5 fruit fly cellular contexts compared by ENCODE assay signal in genomic region chr3L:3542498-3543322, dm6.
TF ChIP-seq lines count a peak whose summit lies in the region.

No protein-coding gene starts in this region.

TF ChIP-seq in whole organism, adult, 20 proteins besides CTCF, POLR2A, EP300 and RAD21 (continued from another document):
- TF ChIP-seq CG11617 (GFP tag; optimal IDR thresholded peaks at IDR 0.05; lab: Kevin White, UChicago) (peak; percentile 10), Mnt (GFP tag; optimal IDR thresholded peaks at IDR 0.05; lab: Kevin White, UChicago) (no peak)

TF ChIP-seq in whole organism, embryonic, 481 proteins besides CTCF, POLR2A, EP300 and RAD21 (continued from another document and continues in another):
- TF ChIP-seq lmd (GFP tag; IDR thresholded peaks at IDR 0.05; lab: Robert Waterston, UW) (peak; percentile 4; the same call in 1 of the 2 replicates), zen (tag; optimal IDR thresholded peaks at IDR 0.05; lab: Kevin White, UChicago) (no peak), maf-S (GFP tag; optimal IDR thresholded peaks at IDR 0.05; lab: Kevin White, UChicago) (no peak), Nf-YA (GFP tag; IDR thresholded peaks at IDR 0.05; lab: Robert Waterston, UW) (no peak), gro (GFP tag; optimal IDR thresholded peaks at IDR 0.05; lab: Kevin White, UChicago) (no peak), CG3995 (GFP tag; optimal IDR thresholded peaks at IDR 0.05; lab: Kevin White, UChicago) (no peak), Atf6 (GFP tag; IDR thresholded peaks at IDR 0.05; lab: Robert Waterston, UW) (no peak), CG8944 (GFP tag; optimal IDR thresholded peaks at IDR 0.05; lab: Kevin White, UChicago) (no peak), klu (GFP tag; IDR thresholded peaks at IDR 0.05; lab: Robert Waterston, UW) (no peak), grn (GFP tag; optimal IDR thresholded peaks at IDR 0.05; lab: Kevin White, UChicago) (no peak), CkIIα-i1 (GFP tag; IDR thresholded peaks at IDR 0.05; lab: Robert Waterston, UW) (no peak), ewg (GFP tag; optimal IDR thresholded peaks at IDR 0.05; lab: Kevin White, UChicago) (peak; percentile 32), gcm (GFP tag; optimal IDR thresholded peaks at IDR 0.05; lab: Kevin White, UChicago) (no peak), Max (GFP tag; optimal IDR thresholded peaks at IDR 0.05; lab: Kevin White, UChicago) (peak; percentile 10), otp (GFP tag; IDR thresholded peaks at IDR 0.05; lab: Robert Waterston, UW) (no peak), kah (GFP tag; optimal IDR thresholded peaks at IDR 0.05; lab: Kevin White, UChicago) (no peak), Abd-B (GFP tag; optimal IDR thresholded peaks at IDR 0.05; lab: Kevin White, UChicago) (no peak), Drgx (GFP tag; IDR thresholded peaks at IDR 0.05; lab: Robert Waterston, UW) (0 out of 2 replicates have a peak, but pooled peaks have one; percentile 37), CG15073 (GFP tag; optimal IDR thresholded peaks at IDR 0.05; lab: Kevin White, UChicago) (no peak), CG10462 (GFP tag; optimal IDR thresholded peaks at IDR 0.05; lab: Kevin White, UChicago) (no peak), CG7372 (GFP tag; IDR thresholded peaks at IDR 0.05; lab: Robert Waterston, UW) (no peak), gt (GFP tag; IDR thresholded peaks at IDR 0.05; lab: Robert Waterston, UW) (no peak), croc (GFP tag; conservative IDR thresholded peaks at IDR 0.05; lab: Robert Waterston, UW) (0 out of 3 replicates have a peak, but pooled peaks have one; percentile 19), HLH3B (GFP tag; IDR thresholded peaks at IDR 0.05; lab: Robert Waterston, UW) (no peak), eve (GFP tag; optimal IDR thresholded peaks at IDR 0.05; lab: Kevin White, UChicago) (peak in 1 of 2 experiments; percentile 77), Side (GFP tag; optimal IDR thresholded peaks at IDR 0.05; lab: Kevin White, UChicago) (no peak), CG43689 (GFP tag; IDR thresholded peaks at IDR 0.05; lab: Robert Waterston, UW) (no peak), CG4730 (GFP tag; IDR thresholded peaks at IDR 0.05; lab: Robert Waterston, UW) (no peak), BtbVII (GFP tag; optimal IDR thresholded peaks at IDR 0.05; lab: Kevin White, UChicago) (no peak), CG4282 (GFP tag; optimal IDR thresholded peaks at IDR 0.05; lab: Kevin White, UChicago) (no peak), CG31441 (GFP tag; IDR thresholded peaks at IDR 0.05; lab: Robert Waterston, UW) (0 out of 2 replicates have a peak, but pooled peaks have one; percentile 38), slou (GFP tag; optimal IDR thresholded peaks at IDR 0.05; lab: Kevin White, UChicago) (no peak), btn (GFP tag; optimal IDR thresholded peaks at IDR 0.05; lab: Kevin White, UChicago) (no peak)

TF ChIP-seq in whole organism, prepupa, 60 proteins besides CTCF, POLR2A, EP300 and RAD21 (continued from another document and continues in another):
- TF ChIP-seq CG6792 (GFP tag; optimal IDR thresholded peaks at IDR 0.05; lab: Kevin White, UChicago) (peak; percentile 42), pdm3 (GFP tag; optimal IDR thresholded peaks at IDR 0.05; lab: Kevin White, UChicago) (peak; percentile 75), Hr38 (GFP tag; optimal IDR thresholded peaks at IDR 0.05; lab: Kevin White, UChicago) (no peak), CG8632 (GFP tag; optimal IDR thresholded peaks at IDR 0.05; lab: Kevin White, UChicago) (peak; percentile 68), topi (GFP tag; optimal IDR thresholded peaks at IDR 0.05; lab: Kevin White, UChicago) (peak; percentile 69), Sox102F (GFP tag; optimal IDR thresholded peaks at IDR 0.05; lab: Kevin White, UChicago) (peak; percentile 66), CG34406 (GFP tag; optimal IDR thresholded peaks at IDR 0.05; lab: Kevin White, UChicago) (peak; percentile 69), CG15336 (GFP tag; IDR thresholded peaks at IDR 0.05; lab: Robert Waterston, UW) (peak; percentile 54; the same call in 1 of the 2 replicates), CG4318 (GFP tag; optimal IDR thresholded peaks at IDR 0.05; lab: Kevin White, UChicago) (peak; percentile 77), cyc (GFP tag; optimal IDR thresholded peaks at IDR 0.05; lab: Kevin White, UChicago) (peak; percentile 50), Eip78C (GFP tag; lab: Kevin White, UChicago) (peak; percentile 92), CG16779 (tag; optimal IDR thresholded peaks at IDR 0.05; lab: Kevin White, UChicago) (no peak), Sox14 (GFP tag; optimal IDR thresholded peaks at IDR 0.05; lab: Kevin White, UChicago) (peak; percentile 73), CG6854 (GFP tag; optimal IDR thresholded peaks at IDR 0.05; lab: Kevin White, UChicago) (peak; percentile 3), Smox (GFP tag; optimal IDR thresholded peaks at IDR 0.05; lab: Kevin White, UChicago) (peak; percentile 74), Eip75B (GFP tag; optimal IDR thresholded peaks at IDR 0.05; lab: Kevin White, UChicago) (peak; percentile 43), CG6163 (GFP tag; IDR thresholded peaks at IDR 0.05; lab: Robert Waterston, UW) (peak; percentile 59; the same call in 2 of the 3 replicates), Ets96B (tag; optimal IDR thresholded peaks at IDR 0.05; lab: Kevin White, UChicago) (peak; percentile 51), ss (GFP tag; optimal IDR thresholded peaks at IDR 0.05; lab: Kevin White, UChicago) (peak in 1 of 2 experiments; percentile 61), dsx (GFP tag; optimal IDR thresholded peaks at IDR 0.05; lab: Kevin White, UChicago; ENCODE audit: poor library complexity, severe bottlenecking) (peak; percentile 22), CG1621 (tag; optimal IDR thresholded peaks at IDR 0.05; lab: Kevin White, UChicago) (no peak), acj6 (GFP tag; optimal IDR thresholded peaks at IDR 0.05; lab: Kevin White, UChicago) (peak; percentile 74), Sox15 (GFP tag; optimal IDR thresholded peaks at IDR 0.05; lab: Kevin White, UChicago) (peak; percentile 6), Met (GFP tag; optimal IDR thresholded peaks at IDR 0.05; lab: Kevin White, UChicago) (peak; percentile 75), fd85E (GFP tag; optimal IDR thresholded peaks at IDR 0.05; lab: Kevin White, UChicago) (no peak), Hr39 (GFP tag; optimal IDR thresholded peaks at IDR 0.05; lab: Kevin White, UChicago) (peak; percentile 63), CG10631 (GFP tag; optimal IDR thresholded peaks at IDR 0.05; lab: Kevin White, UChicago) (peak; percentile 60), net (GFP tag; optimal IDR thresholded peaks at IDR 0.05; lab: Kevin White, UChicago) (peak; percentile 42), CG7368 (GFP tag; optimal IDR thresholded peaks at IDR 0.05; lab: Kevin White, UChicago) (peak; percentile 45), vri (GFP tag; optimal IDR thresholded peaks at IDR 0.05; lab: Kevin White, UChicago) (no peak), CG11762 (GFP tag; optimal IDR thresholded peaks at IDR 0.05; lab: Kevin White, UChicago; ENCODE audit: insufficient read depth) (peak; percentile 19), svp (GFP tag; lab: Kevin White, UChicago) (peak; percentile 83), CG6276 (GFP tag; optimal IDR thresholded peaks at IDR 0.05; lab: Kevin White, UChicago) (peak; percentile 68)

TF ChIP-seq in whole organism, pupa, 21 proteins besides CTCF, POLR2A, EP300 and RAD21 (continued from another document):
- peak; percentile 70 for TF ChIP-seq CG9948 (tag; optimal IDR thresholded peaks at IDR 0.05; lab: Kevin White, UChicago)

TF ChIP-seq in whole organism, wandering third instar larva, 38 proteins besides CTCF, POLR2A, EP300 and RAD21 (continued from another document):
- TF ChIP-seq woc (GFP tag; optimal IDR thresholded peaks at IDR 0.05; lab: Kevin White, UChicago), result peak; percentile 37
- peak; percentile 47 for TF ChIP-seq rgr (GFP tag; optimal IDR thresholded peaks at IDR 0.05; lab: Kevin White, UChicago)
- no peak for TF ChIP-seq Abd-B (GFP tag; optimal IDR thresholded peaks at IDR 0.05; lab: Kevin White, UChicago)
- peak; percentile 55 for TF ChIP-seq Sp1 (GFP tag; optimal IDR thresholded peaks at IDR 0.05; lab: Kevin White, UChicago)
- no peak for TF ChIP-seq CG9705 (GFP tag; optimal IDR thresholded peaks at IDR 0.05; lab: Kevin White, UChicago)
- TF ChIP-seq fru (GFP tag; optimal IDR thresholded peaks at IDR 0.05; lab: Kevin White, UChicago), result peak; percentile 53
- no peak for TF ChIP-seq GATAd (GFP tag; optimal IDR thresholded peaks at IDR 0.05; lab: Kevin White, UChicago)
- TF ChIP-seq N (GFP tag; optimal IDR thresholded peaks at IDR 0.05; lab: Kevin White, UChicago), result no peak
- peak; percentile 52 for TF ChIP-seq Jra (GFP tag; optimal IDR thresholded peaks at IDR 0.05; lab: Kevin White, UChicago)
- TF ChIP-seq h (GFP tag; optimal IDR thresholded peaks at IDR 0.05; lab: Kevin White, UChicago), result peak; percentile 48
- peak; percentile 52 for TF ChIP-seq ey (GFP tag; optimal IDR thresholded peaks at IDR 0.05; lab: Kevin White, UChicago)
- TF ChIP-seq sv (GFP tag; optimal IDR thresholded peaks at IDR 0.05; lab: Kevin White, UChicago), result no peak
- peak; percentile 32 for TF ChIP-seq sage (GFP tag; optimal IDR thresholded peaks at IDR 0.05; lab: Kevin White, UChicago)
- no peak for TF ChIP-seq Hr78 (GFP tag; optimal IDR thresholded peaks at IDR 0.05; lab: Kevin White, UChicago)
- TF ChIP-seq tai (GFP tag; optimal IDR thresholded peaks at IDR 0.05; lab: Kevin White, UChicago), result peak; percentile 33
- TF ChIP-seq br (GFP tag; optimal IDR thresholded peaks at IDR 0.05; lab: Kevin White, UChicago), result no peak
- peak; percentile 17 for TF ChIP-seq dmrt93B (GFP tag; optimal IDR thresholded peaks at IDR 0.05; lab: Kevin White, UChicago)
- no peak for TF ChIP-seq Dfd (GFP tag; optimal IDR thresholded peaks at IDR 0.05; lab: Kevin White, UChicago)
